Worm (Caenorhabditis elegans) whole organism, early embryonic: Measurements from ENCODE around the gene gur-3.

ENCODE experiments used
- B0310.2 ChIP-seq: sonication (generic microtip); optimal IDR thresholded peaks from 2 replicates; lab custom pipeline; 2016; ENCODE audit warnings: mild to moderate bottlenecking, missing genetic modification characterization, missing compliant biosample characterization
- ama-1 ChIP-seq: fragments of 150-350 bp; optimal IDR thresholded peaks from 2 replicates; lab custom pipeline; 2014
- ets-7 ChIP-seq: sonication (generic microtip); optimal IDR thresholded peaks from 2 replicates; lab custom pipeline; 2016; ENCODE audit warnings: missing genotype, missing genetic modification characterization, missing compliant biosample characterization
- hmbx-1 ChIP-seq: sonication (generic microtip); optimal IDR thresholded peaks from 2 replicates; lab custom pipeline; 2016; ENCODE audit warnings: mild to moderate bottlenecking, missing genetic modification characterization, missing compliant biosample characterization
- tbx-11 ChIP-seq: fragments of 200-800 bp; sonication (Bioruptor generic); IDR thresholded peaks from 2 replicates; pipeline ENCODE4 v1.3.6; 2022; ENCODE audit warnings: missing genetic modification characterization, missing compliant biosample characterization
- tra-4 ChIP-seq: sonication (generic microtip); optimal IDR thresholded peaks from 2 replicates; lab custom pipeline; 2017; ENCODE audit warnings: missing genetic modification characterization, missing compliant biosample characterization

DNA sequence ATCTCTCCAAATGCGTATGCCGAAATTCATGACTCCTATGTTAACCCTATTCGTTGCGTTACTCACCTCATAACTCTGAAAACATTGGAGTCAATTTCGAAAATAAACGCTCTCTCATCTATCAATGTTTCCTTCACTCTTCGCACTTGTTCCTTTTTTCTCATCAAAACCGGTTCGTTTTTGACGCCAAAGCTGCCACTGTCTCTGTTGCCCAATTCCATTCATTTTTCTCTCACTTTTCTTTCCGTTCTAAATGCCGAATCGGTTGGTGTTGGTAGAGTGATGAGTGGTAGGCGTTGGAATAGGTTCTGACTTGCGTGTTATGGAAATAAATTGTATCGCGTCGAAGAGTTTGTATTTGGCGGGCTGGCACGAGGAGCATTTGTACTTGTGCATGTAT lies 12.7 kb downstream of the gur-3 start:
- TF ChIP-seq ets-7 (tag; lab: Kevin White, UChicago) (no peak), ama-1 (lab: Kevin White, UChicago) (no peak), tra-4 (tag; lab: Kevin White, UChicago) (no peak), hmbx-1 (tag; lab: Kevin White, UChicago) (no peak), tbx-11 (GFP tag; lab: Robert Waterston, UW) (no peak), B0310.2 (tag; lab: Kevin White, UChicago) (no peak)
